Worm (Caenorhabditis elegans): Measurements from ENCODE around the gene F25E5.9.

- TF ChIP-seq ttx-3 (tag; optimal IDR thresholded peaks at IDR 0.05): no peak
- no peak for TF ChIP-seq T23F11.4 (GFP tag; optimal IDR thresholded peaks at IDR 0.05)
- TF ChIP-seq F13H6.1 (tag; optimal IDR thresholded peaks at IDR 0.05): no peak
- no peak for TF ChIP-seq dmd-4 (tag; optimal IDR thresholded peaks at IDR 0.05; ENCODE audit: borderline replicate concordance)
- TF ChIP-seq hlh-8 (tag; optimal IDR thresholded peaks at IDR 0.05): no peak
- TF ChIP-seq pha-4 (tag; optimal IDR thresholded peaks at IDR 0.05): no peak
- TF ChIP-seq dve-1 (tag; optimal IDR thresholded peaks at IDR 0.05): no peak
- TF ChIP-seq unc-3 (GFP tag; conservative IDR thresholded peaks at IDR 0.05): no peak
- no peak for TF ChIP-seq unc-3 (tag; optimal IDR thresholded peaks at IDR 0.05)
- TF ChIP-seq K02D7.2 (tag; optimal IDR thresholded peaks at IDR 0.05): no peak
- no peak for TF ChIP-seq ets-4 (tag; optimal IDR thresholded peaks at IDR 0.05)
These were observed 13.4 kb downstream of the F25E5.9 start, which contains the start of gene F18E3.10 for ce11 chrV:7424336-7424735.

Measured in whole organism, late embryonic.